Worm (Caenorhabditis elegans): ENCODE data around the gene F19B10.4.

- TF ChIP-seq pha-4 (tag; optimal IDR thresholded peaks at IDR 0.05) (no peak), unc-39 (tag; optimal IDR thresholded peaks at IDR 0.05) (no peak), ces-1 (GFP tag; optimal IDR thresholded peaks at IDR 0.05) (no peak), lin-13 (tag; optimal IDR thresholded peaks at IDR 0.05) (no peak), unc-62 (GFP tag; optimal IDR thresholded peaks at IDR 0.05) (no peak), ham-2 (GFP tag; optimal IDR thresholded peaks at IDR 0.05) (no peak), mab-5 (tag; optimal IDR thresholded peaks at IDR 0.05) (no peak)
Observed at ce11 chrII:3626872-3627271, 33.0 kb upstream of the F19B10.4 start, which contains the start of gene M151.3.

All from whole organism, mixed stage, embryonic.